Worm (Caenorhabditis elegans): Measurements from ENCODE around the gene F41H10.12.
A peak's percentile ranks its signal among the peaks of the same experiment; 100 is the strongest.
"Not testable (repeated sequence)": the region's sequence is repeated elsewhere in the genome, so short reads cannot be mapped to it uniquely, and the experiment has no call there.

Gene F41H10.12

ce11 chrIV:5344168-5344567, 41.0 kb upstream of the F41H10.12 start (continued):
- TF ChIP-seq ceh-79 (tag; optimal IDR thresholded peaks at IDR 0.05) (no peak), F37B4.10 (GFP tag; IDR thresholded peaks at IDR 0.05) (no peak), pbrm-1 (GFP tag; IDR thresholded peaks at IDR 0.05) (0 out of 2 replicates have a peak, but pooled peaks have one; percentile 53), nhr-80 (tag; optimal IDR thresholded peaks at IDR 0.05) (peak; percentile 21), nfyb-1 (GFP tag; IDR thresholded peaks at IDR 0.05) (0 out of 2 replicates have a peak, but pooled peaks have one; percentile 36), Y95B8A.8 (GFP tag; IDR thresholded peaks at IDR 0.05) (0 out of 2 replicates have a peak, but pooled peaks have one; percentile 24), nhr-90 (tag; optimal IDR thresholded peaks at IDR 0.05) (peak; percentile 4), F33H1.4 (GFP tag; IDR thresholded peaks at IDR 0.05) (no peak), ztf-22 (GFP tag; optimal IDR thresholded peaks at IDR 0.05) (no peak), D2030.7 (GFP tag; IDR thresholded peaks at IDR 0.05) (peak; percentile 45; the same call in 1 of the 2 replicates), lsy-27 (tag; optimal IDR thresholded peaks at IDR 0.05; ENCODE audit: borderline replicate concordance, insufficient read depth) (no peak), mel-28 (tag; optimal IDR thresholded peaks at IDR 0.05; ENCODE audit: borderline replicate concordance) (no peak), ceh-58 (GFP tag; IDR thresholded peaks at IDR 0.05) (no peak), egrh-3 (GFP tag; IDR thresholded peaks at IDR 0.05) (no peak), mes-4 (tag; optimal IDR thresholded peaks at IDR 0.05) (no peak), K12H6.12 (tag; optimal IDR thresholded peaks at IDR 0.05) (no peak), snpc-1.3 (tag; optimal IDR thresholded peaks at IDR 0.05; ENCODE audit: insufficient read depth) (peak; percentile 36)

DNA sequence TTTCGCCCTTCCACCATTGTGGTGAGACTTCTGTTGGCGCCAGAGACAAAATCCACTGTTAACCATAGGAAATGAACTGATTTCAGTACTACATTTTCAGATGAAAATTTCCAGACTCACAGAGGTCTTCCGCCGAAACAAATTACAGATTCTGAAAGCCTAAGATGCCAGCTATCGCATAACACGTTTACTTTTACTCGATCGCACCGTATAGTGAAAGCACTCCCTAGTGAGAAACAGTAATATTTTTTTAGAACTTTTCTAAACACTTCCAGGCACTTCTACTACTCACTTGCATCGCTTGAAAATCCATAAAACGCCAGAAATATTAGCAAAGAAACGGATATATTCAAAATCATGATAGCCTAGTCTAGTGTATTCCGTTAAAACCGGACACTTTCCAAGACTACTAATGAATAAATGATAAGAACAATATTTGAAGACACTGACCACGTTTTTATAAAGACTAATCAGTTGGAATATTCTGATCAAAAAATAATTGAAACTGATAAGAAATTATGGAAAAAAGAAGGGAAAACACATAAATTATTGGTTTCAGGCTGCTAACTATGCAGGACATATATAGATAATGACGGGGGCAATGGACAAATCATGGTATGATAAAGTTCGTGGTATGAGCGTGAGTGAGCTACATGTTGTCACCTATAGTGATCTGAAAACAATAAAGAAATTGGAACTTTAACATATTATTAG, 34.5 kb upstream of the F41H10.12 start, which contains the start of gene gba-4:
Gene gba-4, minus strand, starts transcription at position 418 of the 714 bp plus-strand sequence.
- TF ChIP-seq nhr-80 (tag; optimal IDR thresholded peaks at IDR 0.05) (peak; percentile 72), rpc-1 (tag; optimal IDR thresholded peaks at IDR 0.05) (peak; percentile 42), tbp1 (GFP tag; optimal IDR thresholded peaks at IDR 0.05) (peak; percentile 75), snpc-4 (tag; optimal IDR thresholded peaks at IDR 0.05) (peak in 1 of 4 experiments; percentile 35), B0261.1 (tag; optimal IDR thresholded peaks at IDR 0.05) (peak; percentile 51)
- TF ChIP-seq rpc-1 (optimal IDR thresholded peaks at IDR 0.05); snpc-4 (GFP tag; optimal IDR thresholded peaks at IDR 0.05): not testable (repeated sequence)

- TF ChIP-seq cebp-1 (GFP tag; IDR thresholded peaks at IDR 0.05) (no peak), cebp-1 (tag; optimal IDR thresholded peaks at IDR 0.05) (no peak), T07F8.4 (tag; optimal IDR thresholded peaks at IDR 0.05) (no peak), ceh-100 (GFP tag; IDR thresholded peaks at IDR 0.05) (no peak), akir-1 (GFP tag; optimal IDR thresholded peaks at IDR 0.05) (no peak), B0019.2 (GFP tag; conservative IDR thresholded peaks at IDR 0.05) (no peak), dpff-1 (tag; optimal IDR thresholded peaks at IDR 0.05) (no peak), F39B2.1 (GFP tag; IDR thresholded peaks at IDR 0.05) (no peak), B0261.1 (tag; optimal IDR thresholded peaks at IDR 0.05) (no peak), attf-5 (GFP tag; optimal IDR thresholded peaks at IDR 0.05) (no peak), ceh-79 (tag; optimal IDR thresholded peaks at IDR 0.05) (no peak), Y95B8A.8 (GFP tag; IDR thresholded peaks at IDR 0.05) (no peak), Y53F4B.3 (GFP tag; IDR thresholded peaks at IDR 0.05) (no peak), C06A6.2 (GFP tag; conservative IDR thresholded peaks at IDR 0.05) (no peak), ztf-22 (GFP tag; optimal IDR thresholded peaks at IDR 0.05) (no peak), madf-8 (GFP tag; conservative IDR thresholded peaks at IDR 0.05) (no peak), atf-7 (tag; optimal IDR thresholded peaks at IDR 0.05) (no peak), cebp-2 (GFP tag; IDR thresholded peaks at IDR 0.05) (no peak), rpc-1 (optimal IDR thresholded peaks at IDR 0.05) (no peak), rpc-1 (tag; optimal IDR thresholded peaks at IDR 0.05) (no peak), ceh-58 (GFP tag; IDR thresholded peaks at IDR 0.05) (no peak)
Measured at ce11 chrIV:5353364-5353763, 31.8 kb upstream of the F41H10.12 start, which contains the start of gene Y4C6B.7. Gene Y4C6B.7 (minus strand): TSS chrIV:5353464.

Measured in whole organism, young adult.